Fruit fly (Drosophila melanogaster) S2 (cell line): ENCODE data around the gene CG43165.

ENCODE experiments used
- CG8478 ChIP-seq: fragments of >200 bp; optimal IDR thresholded peaks from 2 replicates; lab custom pipeline; 2018
- CTCF ChIP-seq, 2 experiments: fragments of >200 bp; optimal IDR thresholded peaks; 2 replicates each; lab custom pipeline; 2018

DNA sequence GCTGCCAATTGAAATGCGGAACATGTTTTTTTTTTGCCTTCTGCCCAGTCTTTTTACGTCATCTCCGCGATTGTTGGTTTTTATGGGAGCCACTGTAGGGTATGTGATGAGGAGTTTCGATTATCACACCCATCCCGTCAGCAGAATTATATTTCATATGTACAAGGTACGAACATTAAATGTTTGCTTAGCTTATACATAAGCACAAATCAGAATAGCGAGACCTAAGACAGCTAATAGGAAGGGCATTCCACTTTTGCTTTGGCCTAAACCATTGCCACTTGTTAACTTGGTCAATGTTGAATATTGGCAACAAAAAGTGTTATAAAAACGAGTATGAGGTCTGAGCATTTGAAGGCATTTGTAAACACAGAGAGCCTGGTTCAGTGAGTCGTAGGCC lies 8.4 kb upstream of the CG43165 start, which contains the start of gene CG2816:
- TF ChIP-seq CTCF (optimal IDR thresholded peaks at IDR 0.05; lab: Kevin White, UChicago), result no peak
- TF ChIP-seq CG8478 (lab: Kevin White, UChicago), result no peak
